Fruit fly (Drosophila melanogaster) whole organism, wandering third instar larva: ENCODE results near the gene CG13920.

ENCODE experiments used
- Abd-B ChIP-seq: fragments of >200 bp; optimal IDR thresholded peaks from 2 replicates; lab custom pipeline; 2017; ENCODE audit warnings: missing biosample characterization, missing genetic modification characterization
- CG32264 ChIP-seq: fragments of 200-800 bp; sonication (Bioruptor generic); optimal IDR thresholded peaks from 2 replicates; lab custom pipeline; 2016; ENCODE audit warnings: missing biosample characterization, missing genetic modification characterization
- CG9705 ChIP-seq: fragments of 200-800 bp; sonication (Bioruptor generic); optimal IDR thresholded peaks from 2 replicates; lab custom pipeline; 2018; ENCODE audit warnings: missing biosample characterization, mild to moderate bottlenecking, missing genetic modification characterization
- CrebA ChIP-seq: fragments of 200-800 bp; sonication (Bioruptor generic); optimal IDR thresholded peaks from 2 replicates; lab custom pipeline; 2016; ENCODE audit warnings: missing biosample characterization, mild to moderate bottlenecking, missing genetic modification characterization, borderline replicate concordance
- Dfd ChIP-seq: fragments of >200 bp; optimal IDR thresholded peaks from 2 replicates; lab custom pipeline; 2017; ENCODE audit warnings: missing biosample characterization, missing genetic modification characterization
- Dif ChIP-seq: fragments of 200-275, 200-300 bp; sonication (Bioruptor generic); optimal IDR thresholded peaks from 2 replicates; lab custom pipeline; 2018; ENCODE audit warnings: missing biosample characterization, missing genetic modification characterization; ENCODE audit not compliant: partially characterized antibody
- GATAd ChIP-seq: sonication (Bioruptor generic); optimal IDR thresholded peaks from 2 replicates; lab custom pipeline; 2016; ENCODE audit warnings: missing biosample characterization, missing genetic modification characterization
- HLH106 ChIP-seq: fragments of 200-800 bp; optimal IDR thresholded peaks from 3 replicates; lab custom pipeline; 2019; ENCODE audit warnings: missing biosample characterization, mild to moderate bottlenecking, missing genetic modification characterization, moderate library complexity
- Hnf4 ChIP-seq: fragments of 200-800 bp; sonication (Bioruptor generic); optimal IDR thresholded peaks from 2 replicates; lab custom pipeline; 2016; ENCODE audit warnings: missing biosample characterization, mild to moderate bottlenecking, missing genetic modification characterization
- Hr78 ChIP-seq: fragments of >200 bp; optimal IDR thresholded peaks from 2 replicates; lab custom pipeline; 2017; ENCODE audit warnings: missing biosample characterization, missing genetic modification characterization
- Hr83 ChIP-seq: fragments of 200-300 bp; sonication (Bioruptor generic); optimal IDR thresholded peaks from 2 replicates; lab custom pipeline; 2016; ENCODE audit warnings: missing biosample characterization, mild to moderate bottlenecking, missing genetic modification characterization, moderate library complexity; ENCODE audit not compliant: poor library complexity, severe bottlenecking
- Jra ChIP-seq: sonication (Bioruptor generic); optimal IDR thresholded peaks from 2 replicates; lab custom pipeline; 2016; ENCODE audit warnings: missing biosample characterization, missing genetic modification characterization
- Mio ChIP-seq: sonication (Bioruptor generic); optimal IDR thresholded peaks from 2 replicates; lab custom pipeline; 2016; ENCODE audit warnings: missing biosample characterization, missing genetic modification characterization
- Myc ChIP-seq: fragments of >200 bp; optimal IDR thresholded peaks from 2 replicates; lab custom pipeline; 2017
- N ChIP-seq: fragments of >200 bp; optimal IDR thresholded peaks from 2 replicates; lab custom pipeline; 2018; ENCODE audit warnings: missing biosample characterization, missing external identifiers, missing genetic modification characterization
- OdsH ChIP-seq: fragments of 200-800 bp; sonication (Bioruptor generic); optimal IDR thresholded peaks from 2 replicates; lab custom pipeline; 2016; ENCODE audit warnings: missing biosample characterization, mild to moderate bottlenecking, missing genetic modification characterization
- Rel ChIP-seq, 2 experiments: fragments of 200-800 bp; sonication (Bioruptor generic) in 1 of 2; optimal IDR thresholded peaks; 2 replicates in 1 of 2; 3 replicates in 1 of 2; lab custom pipeline; 2016 to 2019; ENCODE audit warnings: mild to moderate bottlenecking in 2 of 2, missing biosample characterization in 2 of 2, missing genetic modification characterization in 2 of 2, moderate library complexity in 1 of 2
- Sp1 ChIP-seq: fragments of 200-800 bp; sonication (Bioruptor generic); optimal IDR thresholded peaks from 3 replicates; lab custom pipeline; 2019; ENCODE audit warnings: missing biosample characterization, mild to moderate bottlenecking, missing genetic modification characterization, moderate library complexity
- Vsx2 ChIP-seq: fragments of 200-300, 225-300 bp; sonication (Bioruptor generic); optimal IDR thresholded peaks from 2 replicates; lab custom pipeline; 2018; ENCODE audit warnings: missing biosample characterization, missing genetic modification characterization; ENCODE audit not compliant: partially characterized antibody
- br ChIP-seq: fragments of 200-800 bp; sonication (Bioruptor generic); optimal IDR thresholded peaks from 2 replicates; lab custom pipeline; 2016; ENCODE audit warnings: missing biosample characterization, missing genetic modification characterization
- brk ChIP-seq: fragments of 200-800 bp; sonication (Bioruptor generic); optimal IDR thresholded peaks from 2 replicates; lab custom pipeline; 2016; ENCODE audit warnings: missing biosample characterization, mild to moderate bottlenecking, missing genetic modification characterization
- dl ChIP-seq, 2 experiments: fragments of 175-275, 200-275 bp in 1 of 2; fragments of 200-275 bp in 1 of 2; sonication (Bioruptor generic); optimal IDR thresholded peaks; lab custom pipeline; 2018; ENCODE audit warnings: mild to moderate bottlenecking in 2 of 2, missing biosample characterization in 2 of 2, missing genetic modification characterization in 2 of 2, moderate library complexity in 2 of 2; ENCODE audit not compliant: partially characterized antibody in 2 of 2, insufficient read depth in 1 of 2
- dmrt93B ChIP-seq: fragments of 200-800 bp; sonication (Bioruptor generic); optimal IDR thresholded peaks from 2 replicates; lab custom pipeline; 2018; ENCODE audit warnings: missing biosample characterization, mild to moderate bottlenecking, missing genetic modification characterization
- dsf ChIP-seq: sonication (Bioruptor generic); optimal IDR thresholded peaks from 2 replicates; lab custom pipeline; 2016; ENCODE audit warnings: missing biosample characterization, missing genetic modification characterization, borderline replicate concordance
- ey ChIP-seq: fragments of 200-800 bp; sonication (Bioruptor generic); optimal IDR thresholded peaks from 2 replicates; lab custom pipeline; 2016; ENCODE audit warnings: missing biosample characterization, missing genetic modification characterization
- foxo ChIP-seq, 2 experiments: fragments of 200-800 bp; sonication (Bioruptor generic); optimal IDR thresholded peaks; 2 replicates in 1 of 2; 3 replicates in 1 of 2; lab custom pipeline; 2016 to 2017; ENCODE audit warnings: missing biosample characterization in 2 of 2, missing genetic modification characterization in 2 of 2
- fru ChIP-seq: fragments of 200-800 bp; sonication (Bioruptor generic); optimal IDR thresholded peaks from 3 replicates; lab custom pipeline; 2016; ENCODE audit warnings: missing biosample characterization, mild to moderate bottlenecking, missing genetic modification characterization
- h ChIP-seq: fragments of 200-800 bp; sonication (Bioruptor generic); optimal IDR thresholded peaks from 3 replicates; lab custom pipeline; 2016; ENCODE audit warnings: missing biosample characterization, mild to moderate bottlenecking, missing genetic modification characterization
- jim ChIP-seq: fragments of 175-275, 200-325 bp; sonication (Bioruptor generic); optimal IDR thresholded peaks from 2 replicates; lab custom pipeline; 2016; ENCODE audit warnings: missing biosample characterization, mild to moderate bottlenecking, missing genetic modification characterization
- lola ChIP-seq: fragments of >200 bp; optimal IDR thresholded peaks from 2 replicates; lab custom pipeline; 2017; ENCODE audit warnings: missing biosample characterization, missing genetic modification characterization
- pan ChIP-seq: fragments of >200 bp; optimal IDR thresholded peaks from 2 replicates; lab custom pipeline; 2017
- psq ChIP-seq: fragments of 200-800 bp; sonication (Bioruptor generic); optimal IDR thresholded peaks from 3 replicates; lab custom pipeline; 2017; ENCODE audit warnings: missing biosample characterization, mild to moderate bottlenecking, missing genetic modification characterization, moderate library complexity
- rgr ChIP-seq: fragments of 200-800 bp; sonication (Bioruptor generic); optimal IDR thresholded peaks from 3 replicates; lab custom pipeline; 2016; ENCODE audit warnings: missing biosample characterization, mild to moderate bottlenecking, missing genetic modification characterization
- sage ChIP-seq: fragments of 200-800 bp; sonication (Bioruptor generic); optimal IDR thresholded peaks from 2 replicates; lab custom pipeline; 2016; ENCODE audit warnings: missing biosample characterization, mild to moderate bottlenecking, missing genetic modification characterization
- sv ChIP-seq: fragments of 200-800 bp; sonication (Bioruptor generic); optimal IDR thresholded peaks from 3 replicates; lab custom pipeline; 2016; ENCODE audit warnings: missing biosample characterization, missing genetic modification characterization
- tai ChIP-seq: sonication (Bioruptor generic); optimal IDR thresholded peaks from 2 replicates; lab custom pipeline; 2016; ENCODE audit warnings: missing biosample characterization, missing genetic modification characterization
- usp ChIP-seq: fragments of >200 bp; optimal IDR thresholded peaks from 2 replicates; lab custom pipeline; 2017; ENCODE audit warnings: missing biosample characterization, missing genetic modification characterization
- woc ChIP-seq: sonication (Bioruptor generic); optimal IDR thresholded peaks from 2 replicates; lab custom pipeline; 2016; ENCODE audit warnings: missing biosample characterization, mild to moderate bottlenecking, missing genetic modification characterization

CG13920 gene

DNA sequence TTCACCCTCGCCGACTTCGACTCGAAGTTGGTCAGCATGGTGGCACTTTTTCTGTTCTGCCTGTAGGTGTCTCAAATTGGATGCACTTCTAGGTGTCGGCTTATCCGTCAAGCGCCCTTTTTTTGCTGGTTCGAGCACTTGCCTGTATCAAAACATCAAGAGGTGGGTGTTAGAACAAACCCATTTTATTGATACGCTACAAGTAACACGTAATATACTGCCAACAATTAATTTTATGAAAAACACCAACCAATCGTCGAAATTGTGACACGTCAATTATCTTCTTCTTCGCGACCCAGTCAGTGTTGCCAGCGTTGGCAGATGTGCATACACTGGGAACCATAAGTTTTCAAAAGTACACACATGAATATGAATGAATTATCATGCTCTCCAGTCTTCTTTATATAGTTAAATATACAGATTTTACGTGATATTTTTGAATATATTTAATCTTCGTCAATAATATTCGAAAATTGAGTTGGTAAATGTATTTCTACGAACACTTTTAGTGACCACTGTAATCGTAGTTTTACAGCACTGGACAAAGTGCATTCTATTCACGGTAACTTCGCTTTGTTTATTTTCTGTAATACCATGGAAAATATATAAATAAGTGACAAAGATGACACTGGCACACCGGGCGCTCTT lies 3.7 kb upstream of the CG13920 start, which contains the start of the genes alphaCOP and CG13919 (continued):
- TF ChIP-seq Dfd, result no peak
- TF ChIP-seq pan (lab: Kevin White, UChicago), result no peak
- TF ChIP-seq dl (GFP tag; optimal IDR thresholded peaks at IDR 0.05; lab: Kevin White, UChicago; ENCODE audit: insufficient read depth in 1 of 2, partially characterized antibody in 2 of 2), result no peak

DNA sequence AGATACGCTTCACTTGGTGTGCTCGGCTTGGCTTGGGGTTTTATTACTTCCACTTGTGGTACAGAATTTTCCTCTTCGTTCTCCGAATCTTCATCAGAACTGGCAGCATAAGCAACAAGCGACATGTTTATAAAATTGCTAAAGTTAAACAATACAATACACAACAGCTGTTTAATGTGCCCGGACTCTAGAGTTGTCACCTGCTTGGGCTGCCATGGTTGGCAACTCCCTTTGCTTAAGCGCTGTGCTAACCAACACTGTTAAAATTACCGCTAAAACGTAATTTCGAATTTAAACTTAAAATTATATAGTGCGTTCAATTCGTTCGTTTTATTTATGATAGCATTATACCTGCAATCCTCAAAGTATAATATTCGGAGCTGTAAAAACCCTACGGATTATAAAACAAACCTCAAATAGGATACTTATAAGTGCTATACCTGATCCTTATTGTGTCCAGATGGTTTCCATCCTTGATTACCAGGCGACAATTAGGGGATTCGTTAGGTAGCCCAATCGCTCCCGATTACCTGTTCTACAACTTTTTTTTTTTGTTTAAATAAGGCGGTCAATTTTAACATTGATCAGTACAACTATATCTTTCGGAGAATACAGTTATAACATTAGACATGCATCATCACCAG lies 1.3 kb upstream of the CG13920 start, which contains the start of the genes CG17249 and Bro:
TSS of gene CG17249 (minus strand) at position 189 of the 644 bp plus-strand sequence.
TSS of gene Bro (plus strand) at position 594 of the 644 bp plus-strand sequence.
- TF ChIP-seq foxo (GFP tag; optimal IDR thresholded peaks at IDR 0.05; lab: Kevin White, UChicago) (peak in 1 of 2 experiments; percentile 44), dl (GFP tag; optimal IDR thresholded peaks at IDR 0.05; lab: Kevin White, UChicago; ENCODE audit: insufficient read depth in 1 of 2, partially characterized antibody in 2 of 2) (no peak), N (no peak), rgr (GFP tag; lab: Kevin White, UChicago) (peak; percentile 67), pan (lab: Kevin White, UChicago) (no peak), Dif (GFP tag; lab: Kevin White, UChicago) (peak; percentile 25), br (GFP tag; lab: Kevin White, UChicago) (no peak), sv (peak; percentile 38), woc (GFP tag; lab: Kevin White, UChicago) (no peak), Sp1 (GFP tag; lab: Kevin White, UChicago) (no peak), dsf (GFP tag; lab: Kevin White, UChicago) (no peak), tai (GFP tag; lab: Kevin White, UChicago) (no peak), lola (GFP tag; lab: Kevin White, UChicago) (no peak), fru (GFP tag; lab: Kevin White, UChicago) (no peak), Hnf4 (peak; percentile 80), Abd-B (GFP tag; lab: Kevin White, UChicago) (no peak), HLH106 (tag; lab: Kevin White, UChicago) (no peak), Dfd (no peak), Vsx2 (GFP tag; lab: Kevin White, UChicago) (no peak), usp (GFP tag; lab: Kevin White, UChicago) (no peak), CG32264 (GFP tag; lab: Kevin White, UChicago) (no peak), Myc (lab: Kevin White, UChicago) (peak; percentile 51), dmrt93B (no peak), Rel (GFP tag; optimal IDR thresholded peaks at IDR 0.05; lab: Kevin White, UChicago) (no peak), Rel (tag; optimal IDR thresholded peaks at IDR 0.05; lab: Kevin White, UChicago) (no peak), GATAd (GFP tag; lab: Kevin White, UChicago) (no peak), jim (GFP tag; lab: Kevin White, UChicago) (no peak), OdsH (GFP tag; lab: Kevin White, UChicago) (peak; percentile 16), psq (GFP tag; lab: Kevin White, UChicago) (peak; percentile 2), CrebA (GFP tag; lab: Kevin White, UChicago) (no peak), Hr78 (GFP tag; lab: Kevin White, UChicago) (no peak), sage (GFP tag; lab: Kevin White, UChicago) (no peak), Hr83 (GFP tag; lab: Kevin White, UChicago) (peak; percentile 86), h (GFP tag; lab: Kevin White, UChicago) (no peak), CG9705 (no peak), Mio (GFP tag; lab: Kevin White, UChicago) (no peak), Jra (GFP tag; lab: Kevin White, UChicago) (no peak), ey (GFP tag; lab: Kevin White, UChicago) (peak; percentile 37), brk (GFP tag; lab: Kevin White, UChicago) (no peak)
